Worm (Caenorhabditis elegans) whole organism, L4/young adult: ENCODE results near the gene bgnt-1.4.

Source experiments
- W03F9.2 ChIP-seq: fragments of 150-350 bp; optimal IDR thresholded peaks from 2 replicates; lab custom pipeline; 2014; ENCODE audit warnings: missing biosample characterization, missing genetic modification characterization
- dao-5 ChIP-seq: sonication (generic microtip); optimal IDR thresholded peaks from 2 replicates; lab custom pipeline; 2016; ENCODE audit warnings: missing genotype, missing genetic modification characterization, moderate library complexity, missing compliant biosample characterization
- him-1 ChIP-seq: sonication (generic microtip); optimal IDR thresholded peaks from 2 replicates; lab custom pipeline; 2016; ENCODE audit warnings: missing genotype, missing genetic modification reagents, missing genetic modification characterization, missing compliant biosample characterization

DNA sequence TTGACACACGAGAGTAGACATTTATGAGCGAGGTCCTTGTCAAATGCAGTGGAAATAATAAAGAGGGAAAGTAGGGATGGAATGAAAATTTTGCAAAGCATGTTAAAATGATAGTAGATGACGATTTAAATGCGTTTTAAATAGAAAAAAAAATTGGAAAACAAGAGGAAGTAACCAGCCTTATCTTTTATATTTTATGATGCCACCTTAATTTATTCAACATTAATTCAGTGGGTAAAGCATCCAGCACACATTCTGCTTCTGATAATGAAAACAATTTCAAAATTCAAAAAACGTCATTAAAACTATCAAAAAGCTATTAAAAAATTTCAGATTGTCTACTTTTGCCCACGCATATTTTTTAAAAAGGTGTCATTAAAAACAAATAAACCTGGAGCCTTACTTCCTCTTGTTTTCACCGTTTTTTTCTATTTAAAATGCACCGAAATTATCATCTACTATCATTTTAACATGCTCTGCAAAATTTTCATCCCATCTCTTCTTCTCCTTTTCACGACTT is 24.6 kb downstream of the bgnt-1.4 start, which contains the start of the genes Y60C6A.2 and Y60C6A.3:
- TF ChIP-seq W03F9.2 (tag; lab: Kevin White, UChicago) = no peak
- TF ChIP-seq dao-5 (tag; lab: Kevin White, UChicago) = no peak
- TF ChIP-seq him-1 = no peak
